Worm (Caenorhabditis elegans) whole organism, late embryonic: ENCODE results near the gene ZK994.6.

Experiments used
- ceh-19 ChIP-seq: fragments of 200-800 bp; sonication (Bioruptor generic); optimal IDR thresholded peaks from 2 replicates; lab custom pipeline; 2018; ENCODE audit warnings: mild to moderate bottlenecking, missing genetic modification characterization, missing compliant biosample characterization
- ceh-48 ChIP-seq: sonication (generic microtip); optimal IDR thresholded peaks from 2 replicates; lab custom pipeline; 2016; ENCODE audit warnings: missing genetic modification characterization, inconsistent platforms, missing compliant biosample characterization
- fax-1 ChIP-seq: sonication (generic microtip); optimal IDR thresholded peaks from 2 replicates; lab custom pipeline; 2016; ENCODE audit warnings: missing genotype, missing genetic modification characterization, missing compliant biosample characterization
- hlh-13 ChIP-seq: fragments of 200-800 bp; sonication (Bioruptor generic); optimal IDR thresholded peaks from 2 replicates; lab custom pipeline; 2018; ENCODE audit warnings: mild to moderate bottlenecking, missing genetic modification characterization, missing compliant biosample characterization
- hlh-15 ChIP-seq: sonication (generic microtip); optimal IDR thresholded peaks from 2 replicates; lab custom pipeline; 2016; ENCODE audit warnings: missing genetic modification characterization, missing compliant biosample characterization
- hlh-8 ChIP-seq: sonication (generic microtip); optimal IDR thresholded peaks from 2 replicates; lab custom pipeline; 2016; ENCODE audit warnings: missing genotype, missing genetic modification characterization, missing compliant biosample characterization
- lin-11 ChIP-seq: fragments of 200-800 bp; sonication (Bioruptor generic); optimal IDR thresholded peaks from 2 replicates; lab custom pipeline; 2018; ENCODE audit warnings: mild to moderate bottlenecking, missing genetic modification characterization, missing compliant biosample characterization
- madf-2 ChIP-seq: sonication (generic microtip); optimal IDR thresholded peaks from 2 replicates; lab custom pipeline; 2017; ENCODE audit warnings: missing genetic modification characterization, missing compliant biosample characterization
- nfya-1 ChIP-seq: sonication (generic microtip); optimal IDR thresholded peaks from 2 replicates; lab custom pipeline; 2017; ENCODE audit warnings: missing genetic modification characterization, mild to moderate bottlenecking, missing compliant biosample characterization, antibody characterized with exemption, moderate library complexity
- nhr-11 ChIP-seq: fragments of 150-350 bp; optimal IDR thresholded peaks from 2 replicates; lab custom pipeline; 2014; ENCODE audit warnings: missing biosample characterization, missing genetic modification characterization
- pha-4 ChIP-seq: fragments of 150-350 bp; optimal IDR thresholded peaks from 2 replicates; lab custom pipeline; 2018; ENCODE audit warnings: missing biosample characterization, missing genetic modification reagents, missing genetic modification characterization
- pqm-1 ChIP-seq: sonication (generic microtip); optimal IDR thresholded peaks from 2 replicates; lab custom pipeline; 2016; ENCODE audit warnings: missing genetic modification characterization, missing compliant biosample characterization
- rnt-1 ChIP-seq: sonication (generic microtip); optimal IDR thresholded peaks from 2 replicates; lab custom pipeline; 2016; ENCODE audit warnings: missing genetic modification characterization, missing compliant biosample characterization
- syd-9 ChIP-seq: sonication (generic microtip); optimal IDR thresholded peaks from 2 replicates; lab custom pipeline; 2016; ENCODE audit warnings: mild to moderate bottlenecking, missing genetic modification characterization, moderate library complexity, missing compliant biosample characterization

ce11 chrV:8517711-8518110, 10.5 kb upstream of the ZK994.6 start:
- TF ChIP-seq nhr-11 (tag; lab: Kevin White, UChicago) (no peak), madf-2 (no peak), ceh-19 (GFP tag; lab: Kevin White, UChicago) (no peak), hlh-8 (tag; lab: Kevin White, UChicago) (no peak), ceh-48 (tag; lab: Kevin White, UChicago) (no peak), hlh-15 (tag; lab: Kevin White, UChicago) (no peak), nfya-1 (tag; lab: Kevin White, UChicago) (no peak), lin-11 (no peak), hlh-13 (GFP tag; lab: Kevin White, UChicago) (no peak), pha-4 (tag; lab: Kevin White, UChicago) (no peak), rnt-1 (tag; lab: Kevin White, UChicago) (no peak), fax-1 (tag; lab: Kevin White, UChicago) (no peak), pqm-1 (no peak), syd-9 (tag; lab: Kevin White, UChicago) (no peak)
